Worm (Caenorhabditis elegans): ENCODE data around the gene nhr-38.

ce11 chrIV:9677226-9677992 is 32.6 kb upstream of the nhr-38 start:
- no peak for TF ChIP-seq duxl-1 (tag; optimal IDR thresholded peaks at IDR 0.05; ENCODE audit: poor library complexity)
- no peak for TF ChIP-seq F49E8.2 (tag; optimal IDR thresholded peaks at IDR 0.05; ENCODE audit: borderline replicate concordance)
- TF ChIP-seq ztf-11 (tag; optimal IDR thresholded peaks at IDR 0.05) = no peak
- no peak for TF ChIP-seq Y48G9A.11 (GFP tag; IDR thresholded peaks at IDR 0.05)
- no peak for TF ChIP-seq nhr-6 (tag; optimal IDR thresholded peaks at IDR 0.05)

Data from whole organism, L4 larva.